Fruit fly (Drosophila melanogaster) whole organism, embryonic: ENCODE data around the gene run.

ENCODE experiments used
- HLH3B ChIP-seq: fragments of 200-800 bp; sonication (Bioruptor generic); IDR thresholded peaks from 2 replicates; pipeline ENCODE4 v1.3.6; 2022; ENCODE audit warnings: missing biosample characterization, missing genetic modification characterization
- Opbp ChIP-seq: fragments of 200-800 bp; sonication (Bioruptor generic); IDR thresholded peaks from 3 replicates; pipeline ENCODE4 v1.3.6; 2022; ENCODE audit warnings: missing biosample characterization, missing genetic modification characterization; ENCODE audit not compliant: partially characterized antibody
- slp2 ChIP-seq: fragments of 200-800 bp; sonication (Bioruptor generic); optimal IDR thresholded peaks from 2 replicates; lab custom pipeline; 2016; ENCODE audit warnings: missing biosample characterization, missing genetic modification characterization
- zfh1 ChIP-seq: fragments of 200-800 bp; sonication (Bioruptor generic); IDR thresholded peaks from 3 replicates; pipeline ENCODE4 v1.3.6; 2022; ENCODE audit warnings: missing biosample characterization, missing genetic modification characterization

- TF ChIP-seq HLH3B (no peak), slp2 (GFP tag; lab: Kevin White, UChicago) (no peak), Opbp (GFP tag; lab: Robert Waterston, UW) (no peak), zfh1 (GFP tag; lab: Robert Waterston, UW) (no peak)
These were observed 19.2 kb downstream of the run start for dm6 chrX:20709682-20710081.
